Fruit fly (Drosophila melanogaster) whole organism, embryonic: ENCODE measurements around the gene mag.

ENCODE experiments used
- CG10321 ChIP-seq: fragments of 200-800 bp; sonication (Bioruptor generic); IDR thresholded peaks from 2 replicates; pipeline ENCODE4 v1.3.6; 2022; ENCODE audit warnings: missing biosample characterization, missing genetic modification characterization
- CG10543 ChIP-seq: fragments of 200-800 bp; sonication (Bioruptor generic); optimal IDR thresholded peaks from 3 replicates; lab custom pipeline; 2017; ENCODE audit warnings: missing biosample characterization, mild to moderate bottlenecking, missing genetic modification characterization, moderate library complexity
- CG10565 ChIP-seq: fragments of 200-800 bp; sonication (Bioruptor generic); optimal IDR thresholded peaks from 3 replicates; lab custom pipeline; 2016; ENCODE audit warnings: missing biosample characterization, mild to moderate bottlenecking, missing genetic modification characterization
- CG12104 ChIP-seq: fragments of 200-800 bp; sonication (Bioruptor generic); optimal IDR thresholded peaks from 3 replicates; lab custom pipeline; 2016; ENCODE audit warnings: missing biosample characterization, missing genetic modification characterization
- CG12236 ChIP-seq: fragments of 200-800 bp; sonication (Bioruptor generic); optimal IDR thresholded peaks from 2 replicates; lab custom pipeline; 2016; ENCODE audit warnings: missing biosample characterization, missing genetic modification characterization
- CG13287 ChIP-seq: fragments of 200-800 bp; sonication (Bioruptor generic); IDR thresholded peaks from 2 replicates; pipeline ENCODE4 v1.3.6; 2022; ENCODE audit warnings: missing biosample characterization, missing genetic modification characterization; ENCODE audit not compliant: partially characterized antibody
- CG14014 ChIP-seq: fragments of 200-800 bp; sonication (Bioruptor generic); IDR thresholded peaks from 2 replicates; pipeline ENCODE4 v1.3.6; 2022; ENCODE audit warnings: missing biosample characterization, missing genetic modification characterization
- CG15514 ChIP-seq: fragments of 200-800 bp; sonication (Bioruptor generic); optimal IDR thresholded peaks from 3 replicates; lab custom pipeline; 2017; ENCODE audit warnings: missing biosample characterization, missing genetic modification characterization, mild to moderate bottlenecking, moderate library complexity, missing genetic modification reagents
- CG15601 ChIP-seq: fragments of 200-800 bp; sonication (Bioruptor generic); optimal IDR thresholded peaks from 3 replicates; lab custom pipeline; 2019; ENCODE audit warnings: missing biosample characterization, mild to moderate bottlenecking, missing genetic modification characterization, moderate library complexity
- CG1603 ChIP-seq: fragments of 200-800 bp; sonication (Bioruptor generic); optimal IDR thresholded peaks from 2 replicates; lab custom pipeline; 2019; ENCODE audit warnings: missing biosample characterization, mild to moderate bottlenecking, missing genetic modification characterization, moderate library complexity
- CG17912 ChIP-seq: fragments of 200-800 bp; sonication (Bioruptor generic); optimal IDR thresholded peaks from 2 replicates; lab custom pipeline; 2018; ENCODE audit warnings: missing biosample characterization, mild to moderate bottlenecking, missing genetic modification characterization
- CG2116 ChIP-seq: fragments of 200-800 bp; sonication (Bioruptor generic); optimal IDR thresholded peaks from 3 replicates; lab custom pipeline; 2018; ENCODE audit warnings: missing biosample characterization, mild to moderate bottlenecking, missing genetic modification characterization
- CG2120 ChIP-seq: fragments of 200-800 bp; sonication (Bioruptor generic); optimal IDR thresholded peaks from 3 replicates; lab custom pipeline; 2016; ENCODE audit warnings: missing biosample characterization, missing genetic modification characterization
- CG2875 ChIP-seq: fragments of 200-800 bp; sonication (Bioruptor generic); optimal IDR thresholded peaks from 2 replicates; lab custom pipeline; 2017; ENCODE audit warnings: missing biosample characterization, mild to moderate bottlenecking, missing genetic modification characterization, missing genetic modification reagents
- CG2889 ChIP-seq: fragments of 200-800 bp; sonication (Bioruptor generic); IDR thresholded peaks from 3 replicates; pipeline ENCODE4 v1.3.6; 2022; ENCODE audit warnings: missing biosample characterization, missing genetic modification characterization
- CG30431 ChIP-seq: fragments of 200-800 bp; sonication (Bioruptor generic); optimal IDR thresholded peaks from 2 replicates; lab custom pipeline; 2017; ENCODE audit warnings: missing biosample characterization, missing genetic modification characterization
- CG34376 ChIP-seq: fragments of 200-800 bp; sonication (Bioruptor generic); optimal IDR thresholded peaks from 2 replicates; lab custom pipeline; 2018; ENCODE audit warnings: missing biosample characterization, mild to moderate bottlenecking, missing genetic modification characterization
- CG3838 ChIP-seq: fragments of 200-800 bp; sonication (Bioruptor generic); optimal IDR thresholded peaks from 3 replicates; lab custom pipeline; 2016; ENCODE audit warnings: missing biosample characterization, missing genetic modification characterization
- CG4404 ChIP-seq: fragments of 200-800 bp; sonication (Bioruptor generic); IDR thresholded peaks from 2 replicates; pipeline ENCODE4 v1.3.6; 2022; ENCODE audit warnings: missing biosample characterization, missing genetic modification characterization
- CG4820 ChIP-seq: fragments of 200-800 bp; sonication (Bioruptor generic); optimal IDR thresholded peaks from 3 replicates; lab custom pipeline; 2016; ENCODE audit warnings: missing biosample characterization, missing genetic modification characterization
- CG8290 ChIP-seq, 3 experiments: fragments of 200-800 bp; sonication (Bioruptor generic); optimal IDR thresholded peaks; 2 replicates each; lab custom pipeline; 2016 to 2019; ENCODE audit warnings: missing biosample characterization in 3 of 3, missing genetic modification characterization in 3 of 3, mild to moderate bottlenecking in 2 of 3, moderate library complexity in 1 of 3
- CG9215 ChIP-seq: fragments of 200-800 bp; sonication (Bioruptor generic); IDR thresholded peaks from 2 replicates; pipeline ENCODE4 v1.3.6; 2022; ENCODE audit warnings: missing biosample characterization, missing genetic modification characterization
- CG9727 ChIP-seq: fragments of 200-800 bp; sonication (Bioruptor generic); optimal IDR thresholded peaks from 3 replicates; lab custom pipeline; 2017; ENCODE audit warnings: missing biosample characterization, mild to moderate bottlenecking, missing genetic modification characterization
- CHES-1-like ChIP-seq: fragments of 200-800 bp; sonication (Bioruptor generic); optimal IDR thresholded peaks from 2 replicates; lab custom pipeline; 2016; ENCODE audit warnings: missing biosample characterization, missing genetic modification characterization
- CTCF ChIP-seq: fragments of 200-800 bp; sonication (Bioruptor generic); optimal IDR thresholded peaks from 2 replicates; lab custom pipeline; 2017; ENCODE audit warnings: missing biosample characterization, mild to moderate bottlenecking, missing genetic modification characterization, moderate library complexity
- Elba2 ChIP-seq: fragments of 200-800 bp; sonication (Bioruptor generic); optimal IDR thresholded peaks from 3 replicates; lab custom pipeline; 2016; ENCODE audit warnings: missing biosample characterization, missing genetic modification characterization
- HHEX ChIP-seq: fragments of 200-800 bp; sonication (Bioruptor generic); optimal IDR thresholded peaks from 3 replicates; lab custom pipeline; 2017; ENCODE audit warnings: missing biosample characterization, mild to moderate bottlenecking, missing genetic modification characterization, missing genetic modification reagents
- Hmr ChIP-seq: fragments of 200-800 bp; sonication (Bioruptor generic); optimal IDR thresholded peaks from 3 replicates; lab custom pipeline; 2017; ENCODE audit warnings: mild to moderate bottlenecking, missing biosample characterization, missing genetic modification reagents, missing genetic modification characterization
- Hr51 ChIP-seq, 2 experiments: fragments of 200-800 bp; sonication (Bioruptor generic); optimal IDR thresholded peaks; 2 replicates in 1 of 2; 3 replicates in 1 of 2; lab custom pipeline; 2016 to 2018; ENCODE audit warnings: missing biosample characterization in 2 of 2, missing genetic modification characterization in 2 of 2, mild to moderate bottlenecking in 1 of 2, moderate library complexity in 1 of 2
- Side ChIP-seq: fragments of 200-800 bp; sonication (Bioruptor generic); optimal IDR thresholded peaks from 2 replicates; lab custom pipeline; 2016; ENCODE audit warnings: missing biosample characterization, missing genetic modification characterization
- Sox102F ChIP-seq: fragments of 200-800 bp; sonication (Bioruptor generic); optimal IDR thresholded peaks from 2 replicates; lab custom pipeline; 2018; ENCODE audit warnings: missing biosample characterization, mild to moderate bottlenecking, missing genetic modification characterization, moderate library complexity
- bsh ChIP-seq, 2 experiments: fragments of 200-800 bp; sonication (Bioruptor generic); optimal IDR thresholded peaks; 2 replicates each; lab custom pipeline; 2017 to 2018; ENCODE audit warnings: mild to moderate bottlenecking in 2 of 2, missing biosample characterization in 2 of 2, missing genetic modification characterization in 2 of 2, moderate library complexity in 1 of 2
- cato ChIP-seq: fragments of 200-800 bp; sonication (Bioruptor generic); optimal IDR thresholded peaks from 2 replicates; lab custom pipeline; 2016; ENCODE audit warnings: missing biosample characterization, missing genetic modification characterization, borderline replicate concordance
- crp ChIP-seq, 2 experiments: fragments of 200-800 bp; sonication (Bioruptor generic); optimal IDR thresholded peaks; 2 replicates in 1 of 2; 3 replicates in 1 of 2; lab custom pipeline; 2017; ENCODE audit warnings: missing biosample characterization in 2 of 2, missing genetic modification characterization in 2 of 2, mild to moderate bottlenecking in 1 of 2, moderate library complexity in 1 of 2
- cwo ChIP-seq: fragments of 200-800 bp; sonication (Bioruptor generic); optimal IDR thresholded peaks from 3 replicates; lab custom pipeline; 2017; ENCODE audit warnings: missing biosample characterization, missing genetic modification characterization, mild to moderate bottlenecking, moderate library complexity, missing genetic modification reagents
- dpn ChIP-seq, 2 experiments: fragments of 200-800 bp; sonication (Bioruptor generic); optimal IDR thresholded peaks; 3 replicates each; lab custom pipeline; 2016; ENCODE audit warnings: missing biosample characterization in 2 of 2, missing genetic modification characterization in 2 of 2
- fd3F ChIP-seq: fragments of 200-800 bp; sonication (Bioruptor generic); optimal IDR thresholded peaks from 2 replicates; lab custom pipeline; 2018; ENCODE audit warnings: missing biosample characterization, mild to moderate bottlenecking, missing genetic modification characterization, moderate library complexity
- fd96Cb ChIP-seq: fragments of 200-800 bp; sonication (Bioruptor generic); optimal IDR thresholded peaks from 2 replicates; lab custom pipeline; 2018; ENCODE audit warnings: missing biosample characterization, mild to moderate bottlenecking, missing genetic modification characterization, moderate library complexity
- insv ChIP-seq, 2 experiments: fragments of 200-800 bp; sonication (Bioruptor generic); optimal IDR thresholded peaks; 3 replicates each; lab custom pipeline; 2016 to 2018; ENCODE audit warnings: missing biosample characterization in 2 of 2, missing genetic modification characterization in 2 of 2
- inv ChIP-seq: fragments of 200-800 bp; sonication (Bioruptor generic); IDR thresholded peaks from 2 replicates; pipeline ENCODE4 v1.3.6; 2022; ENCODE audit warnings: missing biosample characterization, missing genetic modification characterization; ENCODE audit not compliant: partially characterized antibody
- lab ChIP-seq: fragments of 200-800 bp; sonication (Bioruptor generic); optimal IDR thresholded peaks from 3 replicates; lab custom pipeline; 2017; ENCODE audit warnings: missing biosample characterization, missing genetic modification characterization, mild to moderate bottlenecking, moderate library complexity, missing genetic modification reagents
- lmd ChIP-seq: fragments of 200-800 bp; sonication (Bioruptor generic); IDR thresholded peaks from 2 replicates; pipeline ENCODE4 v1.3.6; 2022; ENCODE audit warnings: missing biosample characterization, missing genetic modification characterization
- schlank ChIP-seq: fragments of 200-800 bp; sonication (Bioruptor generic); optimal IDR thresholded peaks from 2 replicates; lab custom pipeline; 2018; ENCODE audit warnings: missing biosample characterization, mild to moderate bottlenecking, missing genetic modification characterization
- slbo ChIP-seq: fragments of 200-800 bp; sonication (Bioruptor generic); IDR thresholded peaks from 2 replicates; pipeline ENCODE4 v1.3.6; 2022; ENCODE audit warnings: missing biosample characterization, missing genetic modification characterization
- so ChIP-seq: fragments of 200-800 bp; sonication (Bioruptor generic); IDR thresholded peaks from 3 replicates; pipeline ENCODE4 v1.3.6; 2022; ENCODE audit warnings: missing biosample characterization, missing genetic modification characterization
- tll ChIP-seq, 2 experiments: fragments of 200-800 bp in 1 of 2; fragments of >200 bp in 1 of 2; sonication (Bioruptor generic) in 1 of 2; optimal IDR thresholded peaks; 2 replicates each; lab custom pipeline; 2017 to 2019; ENCODE audit warnings: missing biosample characterization in 2 of 2, missing genetic modification characterization in 2 of 2, mild to moderate bottlenecking in 1 of 2, moderate library complexity in 1 of 2
- wdn ChIP-seq: fragments of 200-800 bp; sonication (Bioruptor generic); IDR thresholded peaks from 2 replicates; pipeline ENCODE4 v1.3.6; 2022; ENCODE audit warnings: missing biosample characterization, missing genetic modification characterization

mag gene

DNA sequence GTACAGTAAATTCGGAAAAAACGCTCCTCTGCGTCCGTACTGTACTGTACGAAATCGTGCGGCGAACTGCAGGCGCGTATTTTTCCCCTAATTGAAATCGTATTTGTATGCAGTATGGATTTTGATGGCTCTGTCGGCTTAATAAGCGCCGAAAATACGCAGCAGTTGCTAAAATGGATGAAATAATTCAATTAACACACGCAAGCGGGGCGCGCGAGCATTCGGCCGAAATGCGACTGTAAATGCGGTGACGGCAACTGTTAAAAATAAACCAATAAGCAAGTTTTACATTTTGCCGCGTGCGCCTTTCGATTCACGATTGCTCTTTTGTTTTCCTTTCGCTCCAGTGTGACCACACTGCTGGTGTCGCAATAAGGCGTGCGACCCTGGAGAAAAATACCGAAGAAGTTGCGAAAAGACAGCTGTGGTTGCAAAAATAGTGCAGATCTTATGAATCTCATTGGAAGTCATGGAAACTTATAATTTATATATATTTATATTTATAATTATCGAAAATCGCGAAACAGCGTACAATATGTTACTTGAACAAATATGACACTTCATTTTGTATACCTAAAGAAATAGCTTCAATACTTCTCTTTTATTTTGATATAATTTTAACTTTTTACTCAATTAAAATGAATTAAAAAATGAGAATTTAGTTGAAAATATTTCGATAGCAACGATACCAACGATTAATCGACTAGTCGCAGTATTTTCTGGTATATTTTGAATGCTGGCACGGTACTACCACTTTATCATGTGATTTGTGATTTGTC is 12.7 kb downstream of the mag start, which contains the start of the genes CG32428 and CG5969:
TSS of gene CG32428 (minus strand) at position 703 of the 779 bp plus-strand sequence.
TSS of gene CG5969 (plus strand) at position 763 of the 779 bp plus-strand sequence.
- TF ChIP-seq CG2120 (GFP tag; lab: Kevin White, UChicago) (peak; percentile 70), lmd (peak; percentile 64), CG30431 (GFP tag; lab: Kevin White, UChicago) (peak; percentile 29), Hmr (GFP tag; lab: Kevin White, UChicago) (peak; percentile 83), CG2889 (GFP tag; lab: Robert Waterston, UW) (no peak; the same call in 2 of the 3 replicates), CG8290 (GFP tag; optimal IDR thresholded peaks at IDR 0.05; lab: Kevin White, UChicago) (no peak), CG8290 (tag; optimal IDR thresholded peaks at IDR 0.05; lab: Kevin White, UChicago) (peak in 1 of 2 experiments; percentile 58), slbo (GFP tag; lab: Robert Waterston, UW) (peak; percentile 89), CG13287 (no peak; the same call in 1 of the 2 replicates), CG9215 (GFP tag; lab: Robert Waterston, UW) (no peak; the same call in 1 of the 2 replicates), Sox102F (peak; percentile 51), lab (GFP tag; lab: Kevin White, UChicago) (peak; percentile 72), CG2116 (GFP tag; lab: Kevin White, UChicago) (peak; percentile 76), CHES-1-like (GFP tag; lab: Kevin White, UChicago) (no peak), dpn (GFP tag; optimal IDR thresholded peaks at IDR 0.05; lab: Kevin White, UChicago) (peak; percentile 47 to 59), cato (no peak), CG4404 (GFP tag; lab: Robert Waterston, UW) (peak; percentile 12; the same call in 1 of the 2 replicates), wdn (GFP tag; lab: Robert Waterston, UW) (0 out of 2 replicates have a peak, but pooled peaks have one; percentile 43), Side (GFP tag; lab: Kevin White, UChicago) (peak; percentile 6), CG17912 (GFP tag; lab: Kevin White, UChicago) (no peak), CG12236 (GFP tag; lab: Kevin White, UChicago) (no peak), CG10565 (GFP tag; lab: Kevin White, UChicago) (no peak), HHEX (GFP tag; lab: Kevin White, UChicago) (peak; percentile 58), fd3F (GFP tag; lab: Kevin White, UChicago) (peak; percentile 58), Elba2 (GFP tag; lab: Kevin White, UChicago) (peak; percentile 87), CG9727 (GFP tag; lab: Kevin White, UChicago) (peak; percentile 70), so (GFP tag; lab: Robert Waterston, UW) (no peak), CG14014 (GFP tag; lab: Robert Waterston, UW) (peak; percentile 71), CG4820 (GFP tag; lab: Kevin White, UChicago) (no peak), bsh (GFP tag; optimal IDR thresholded peaks at IDR 0.05; lab: Kevin White, UChicago) (peak in 1 of 2 experiments; percentile 35), CG10543 (GFP tag; lab: Kevin White, UChicago) (no peak), cwo (GFP tag; lab: Kevin White, UChicago) (peak; percentile 56), schlank (tag; lab: Kevin White, UChicago) (no peak), tll (GFP tag; optimal IDR thresholded peaks at IDR 0.05; lab: Kevin White, UChicago) (no peak), inv (no peak), fd96Cb (tag; lab: Kevin White, UChicago) (peak; percentile 51), CG15601 (tag; lab: Kevin White, UChicago) (peak; percentile 28), insv (GFP tag; optimal IDR thresholded peaks at IDR 0.05; lab: Kevin White, UChicago) (peak in 1 of 2 experiments; percentile 70), CG12104 (GFP tag; lab: Kevin White, UChicago) (peak; percentile 55), CG15514 (GFP tag; lab: Kevin White, UChicago) (peak; percentile 55), Hr51 (GFP tag; optimal IDR thresholded peaks at IDR 0.05; lab: Kevin White, UChicago) (peak; percentile 0 to 79), CG34376 (GFP tag; lab: Kevin White, UChicago) (peak; percentile 26), crp (GFP tag; optimal IDR thresholded peaks at IDR 0.05; lab: Kevin White, UChicago) (peak in 1 of 2 experiments; percentile 74), CG2875 (GFP tag; lab: Kevin White, UChicago) (no peak), CG10321 (0 out of 2 replicates have a peak, but pooled peaks have one; percentile 7), CTCF (no peak), CG1603 (tag; lab: Kevin White, UChicago) (peak; percentile 38), CG3838 (GFP tag; lab: Kevin White, UChicago) (no peak)
